Worm (Caenorhabditis elegans): ENCODE results near the gene F15E6.9.

DNA sequence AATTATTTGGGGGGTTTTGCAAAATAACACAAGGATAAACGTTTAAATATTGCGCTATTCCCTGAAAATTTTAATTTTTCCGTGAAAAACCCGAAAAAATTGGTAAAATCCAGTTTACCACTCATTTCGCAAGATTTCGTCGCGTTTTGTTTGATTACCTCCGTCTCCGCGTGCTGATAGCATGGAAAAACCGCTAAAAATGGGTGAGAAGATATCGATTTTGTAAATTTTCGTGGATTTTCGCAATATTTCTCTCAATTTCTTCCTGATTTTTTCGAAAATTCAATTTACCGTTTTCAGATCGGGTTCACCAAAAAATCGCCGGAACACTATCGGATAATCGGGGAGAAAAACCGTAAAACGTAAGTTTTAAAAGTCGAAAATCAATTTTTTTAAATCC lies 51.1 kb downstream of the F15E6.9 start, which contains the start of gene ama-1:
- TF ChIP-seq lin-39 (tag; optimal IDR thresholded peaks at IDR 0.05) (no peak), saeg-2 (GFP tag; IDR thresholded peaks at IDR 0.05) (no peak), ama-1 (optimal IDR thresholded peaks at IDR 0.05) (no peak), lsy-2 (tag; optimal IDR thresholded peaks at IDR 0.05) (no peak), Y75B8A.6 (GFP tag; IDR thresholded peaks at IDR 0.05) (no peak), ceh-82 (tag; optimal IDR thresholded peaks at IDR 0.05) (no peak), ceh-28 (tag; optimal IDR thresholded peaks at IDR 0.05) (no peak), ceh-62 (tag; optimal IDR thresholded peaks at IDR 0.05) (no peak), pha-4 (GFP tag; IDR thresholded peaks at IDR 0.05) (no peak), pha-4 (tag; optimal IDR thresholded peaks at IDR 0.05) (no peak), aly-2 (tag; optimal IDR thresholded peaks at IDR 0.05) (no peak), fkh-10 (GFP tag; optimal IDR thresholded peaks at IDR 0.05) (no peak), lin-15B (tag; optimal IDR thresholded peaks at IDR 0.05) (no peak), T20F7.1 (GFP tag; optimal IDR thresholded peaks at IDR 0.05) (no peak)

Measured in whole organism, L4 larva.